Worm (Caenorhabditis elegans): ENCODE results near the gene myo-2.

myo-2 gene

ce11 chrX:12509334-12509944 lies 41.6 kb downstream of the myo-2 start (continued):
- TF ChIP-seq F55B11.4 (tag; optimal IDR thresholded peaks at IDR 0.05; ENCODE audit: borderline replicate concordance, insufficient read depth): no peak
- no peak for TF ChIP-seq hlh-12 (tag; optimal IDR thresholded peaks at IDR 0.05)
- no peak for TF ChIP-seq akir-1 (GFP tag; optimal IDR thresholded peaks at IDR 0.05)
- TF ChIP-seq madf-10 (tag; optimal IDR thresholded peaks at IDR 0.05): peak; percentile 17
- no peak for TF ChIP-seq Y79H2A.3 (GFP tag; conservative IDR thresholded peaks at IDR 0.05)
- no peak for TF ChIP-seq tbx-9 (tag; optimal IDR thresholded peaks at IDR 0.05; ENCODE audit: borderline replicate concordance)
- no peak for TF ChIP-seq hsf-1 (GFP tag; IDR thresholded peaks at IDR 0.05)
- TF ChIP-seq F49E8.2 (tag; optimal IDR thresholded peaks at IDR 0.05; ENCODE audit: insufficient read depth): no peak
- no peak for TF ChIP-seq lsy-27 (tag; optimal IDR thresholded peaks at IDR 0.05; ENCODE audit: borderline replicate concordance, insufficient read depth)
- no peak for TF ChIP-seq Y56A3A.18 (GFP tag; IDR thresholded peaks at IDR 0.05)
- no peak for TF ChIP-seq Y53F4B.3 (GFP tag; IDR thresholded peaks at IDR 0.05)
- no peak for TF ChIP-seq ceh-27 (GFP tag; optimal IDR thresholded peaks at IDR 0.05)
- no peak for TF ChIP-seq hlh-26 (GFP tag; conservative IDR thresholded peaks at IDR 0.05)
- no peak for TF ChIP-seq rpc-1 (optimal IDR thresholded peaks at IDR 0.05)
- no peak for TF ChIP-seq rpc-1 (tag; optimal IDR thresholded peaks at IDR 0.05)
- peak; percentile 65 for TF ChIP-seq ztf-26 (tag; optimal IDR thresholded peaks at IDR 0.05)
- TF ChIP-seq F37B4.10 (GFP tag; IDR thresholded peaks at IDR 0.05): no peak
- no peak for TF ChIP-seq F57A8.1 (GFP tag; optimal IDR thresholded peaks at IDR 0.05)
- no peak for TF ChIP-seq Y95B8A.8 (GFP tag; IDR thresholded peaks at IDR 0.05)
- no peak for TF ChIP-seq B0019.2 (GFP tag; conservative IDR thresholded peaks at IDR 0.05)
- no peak for TF ChIP-seq egrh-3 (GFP tag; IDR thresholded peaks at IDR 0.05)
- TF ChIP-seq snpc-3.4 (tag; optimal IDR thresholded peaks at IDR 0.05): no peak
- TF ChIP-seq lin-40 (tag; optimal IDR thresholded peaks at IDR 0.05): peak; percentile 76
- TF ChIP-seq Y53G8AR.9 (GFP tag; conservative IDR thresholded peaks at IDR 0.05): no peak
- peak; percentile 18; the same call in 1 of the 2 replicates for TF ChIP-seq dox-1 (GFP tag; IDR thresholded peaks at IDR 0.05)
- no peak for TF ChIP-seq him-1 (tag; optimal IDR thresholded peaks at IDR 0.05)
- TF ChIP-seq nhr-120 (GFP tag; IDR thresholded peaks at IDR 0.05): no peak
- TF ChIP-seq T07F8.4 (tag; optimal IDR thresholded peaks at IDR 0.05): no peak
- no peak for TF ChIP-seq rcor-1 (GFP tag; IDR thresholded peaks at IDR 0.05)
- peak; percentile 95 for TF ChIP-seq nhr-80 (tag; optimal IDR thresholded peaks at IDR 0.05)
- TF ChIP-seq madf-3 (GFP tag; IDR thresholded peaks at IDR 0.05): no peak
- TF ChIP-seq athp-1 (tag; optimal IDR thresholded peaks at IDR 0.05): no peak
- TF ChIP-seq Y67H2A.10 (GFP tag; conservative IDR thresholded peaks at IDR 0.05): no peak
- no peak for TF ChIP-seq ets-4 (GFP tag; optimal IDR thresholded peaks at IDR 0.05)
- no peak for TF ChIP-seq let-526 (GFP tag; IDR thresholded peaks at IDR 0.05)
- no peak for TF ChIP-seq bed-1 (GFP tag; IDR thresholded peaks at IDR 0.05)
- no peak for TF ChIP-seq nfya-1 (tag; optimal IDR thresholded peaks at IDR 0.05; ENCODE audit: borderline replicate concordance, insufficient read depth)
- TF ChIP-seq ceh-58 (GFP tag; IDR thresholded peaks at IDR 0.05): no peak
- no peak for TF ChIP-seq mel-28 (tag; optimal IDR thresholded peaks at IDR 0.05; ENCODE audit: borderline replicate concordance)
- peak in 1 of 2 experiments; percentile 23 for TF ChIP-seq let-607 (tag; optimal IDR thresholded peaks at IDR 0.05)
- TF ChIP-seq nhr-179 (tag; optimal IDR thresholded peaks at IDR 0.05): no peak
- TF ChIP-seq mxl-1 (tag; optimal IDR thresholded peaks at IDR 0.05): no peak
- no peak for TF ChIP-seq zfh-2 (GFP tag; conservative IDR thresholded peaks at IDR 0.05)
- no peak for TF ChIP-seq tlf-1 (GFP tag; optimal IDR thresholded peaks at IDR 0.05)
- TF ChIP-seq ztf-22 (GFP tag; optimal IDR thresholded peaks at IDR 0.05): peak; percentile 77
- TF ChIP-seq ceh-40 (GFP tag; IDR thresholded peaks at IDR 0.05): no peak
- no peak for TF ChIP-seq nfyb-1 (GFP tag; IDR thresholded peaks at IDR 0.05)
- no peak for TF ChIP-seq attf-5 (GFP tag; optimal IDR thresholded peaks at IDR 0.05)

Measured in whole organism, young adult.